Fruit fly (Drosophila melanogaster) whole organism, embryonic: ENCODE measurements around the gene slow.

ENCODE experiments used
- Rfx ChIP-seq: fragments of 200-800 bp; sonication (Bioruptor generic); IDR thresholded peaks from 2 replicates; pipeline ENCODE4 v1.3.6; 2022; ENCODE audit warnings: missing biosample characterization, missing genetic modification characterization
- chinmo ChIP-seq: fragments of 200-800 bp; sonication (Bioruptor generic); IDR thresholded peaks from 4 replicates; pipeline ENCODE4 v1.3.6; 2022; ENCODE audit warnings: missing biosample characterization, missing genetic modification characterization; ENCODE audit not compliant: partially characterized antibody
- hth ChIP-seq: fragments of >200 bp; optimal IDR thresholded peaks from 2 replicates; lab custom pipeline; 2017; ENCODE audit warnings: inconsistent platforms

dm6 chr3L:4430331-4430730 lies 46.1 kb downstream of the slow start:
- TF ChIP-seq hth (lab: Kevin White, UChicago) (no peak), Rfx (GFP tag; lab: Robert Waterston, UW) (no peak), chinmo (GFP tag; lab: Robert Waterston, UW) (no peak)
